Fruit fly (Drosophila melanogaster): ENCODE results near the gene CG7016.

dm6 chr3R:24860316-24860826, 2.4 kb upstream of the CG7016 start, which contains the start of gene CG13639:
- TF ChIP-seq psq (optimal IDR thresholded peaks at IDR 0.05) = no peak
- no peak for TF ChIP-seq Sin3A (optimal IDR thresholded peaks at IDR 0.05)
- no peak for TF ChIP-seq h (optimal IDR thresholded peaks at IDR 0.05)
- no peak for TF ChIP-seq insv (optimal IDR thresholded peaks at IDR 0.05)

Measured in Kc167 (cell line).